Fruit fly (Drosophila melanogaster) whole organism, embryonic: Measurements from ENCODE around the gene CG7601.

Experiments used
- Atf3 ChIP-seq: fragments of 200-800 bp; sonication (Bioruptor generic); optimal IDR thresholded peaks from 3 replicates; lab custom pipeline; 2016; ENCODE audit warnings: missing biosample characterization, missing genetic modification characterization
- Bgb ChIP-seq: fragments of 200-800 bp; sonication (Bioruptor generic); IDR thresholded peaks from 2 replicates; pipeline ENCODE4 v1.3.6; 2022; ENCODE audit warnings: missing biosample characterization, missing genetic modification characterization; ENCODE audit not compliant: partially characterized antibody
- Blimp-1 ChIP-seq: fragments of 200-800 bp; sonication (Bioruptor generic); optimal IDR thresholded peaks from 3 replicates; lab custom pipeline; 2018; ENCODE audit warnings: missing biosample characterization, missing genetic modification characterization, mild to moderate bottlenecking, moderate library complexity, missing genetic modification reagents
- CG10366 ChIP-seq: fragments of 200-800 bp; sonication (Bioruptor generic); IDR thresholded peaks from 2 replicates; pipeline ENCODE4 v1.3.6; 2022; ENCODE audit warnings: missing biosample characterization, missing genetic modification characterization
- CG10565 ChIP-seq: fragments of 200-800 bp; sonication (Bioruptor generic); optimal IDR thresholded peaks from 3 replicates; lab custom pipeline; 2016; ENCODE audit warnings: missing biosample characterization, mild to moderate bottlenecking, missing genetic modification characterization
- CG11695 ChIP-seq: fragments of 200-800 bp; sonication (Bioruptor generic); IDR thresholded peaks from 3 replicates; pipeline ENCODE4 v1.3.6; 2022; ENCODE audit warnings: missing biosample characterization, missing genetic modification characterization
- CG13287 ChIP-seq: fragments of 200-800 bp; sonication (Bioruptor generic); IDR thresholded peaks from 2 replicates; pipeline ENCODE4 v1.3.6; 2022; ENCODE audit warnings: missing biosample characterization, missing genetic modification characterization; ENCODE audit not compliant: partially characterized antibody
- CG13296 ChIP-seq: fragments of 200-800 bp; sonication (Bioruptor generic); optimal IDR thresholded peaks from 3 replicates; lab custom pipeline; 2018; ENCODE audit warnings: missing biosample characterization, mild to moderate bottlenecking, missing genetic modification characterization
- CG13775 ChIP-seq: fragments of 200-800 bp; sonication (Bioruptor generic); optimal IDR thresholded peaks from 3 replicates; lab custom pipeline; 2017; ENCODE audit warnings: missing biosample characterization, mild to moderate bottlenecking, missing genetic modification characterization
- CG16813 ChIP-seq: fragments of 200-800 bp; sonication (Bioruptor generic); IDR thresholded peaks from 3 replicates; pipeline ENCODE4 v1.3.6; 2022; ENCODE audit warnings: missing biosample characterization, missing genetic modification characterization; ENCODE audit not compliant: partially characterized antibody
- CG16863 ChIP-seq: fragments of 200-800 bp; sonication (Bioruptor generic); optimal IDR thresholded peaks from 3 replicates; lab custom pipeline; 2016; ENCODE audit warnings: missing biosample characterization, missing genetic modification characterization
- CG17359 ChIP-seq: fragments of 200-800 bp; sonication (Bioruptor generic); optimal IDR thresholded peaks from 3 replicates; lab custom pipeline; 2018; ENCODE audit warnings: missing biosample characterization, mild to moderate bottlenecking, missing genetic modification characterization, moderate library complexity
- CG17385 ChIP-seq: fragments of 200-800 bp; sonication (Bioruptor generic); optimal IDR thresholded peaks from 3 replicates; lab custom pipeline; 2018; ENCODE audit warnings: missing biosample characterization, mild to moderate bottlenecking, missing genetic modification characterization
- CG33557 ChIP-seq: fragments of 200-800 bp; sonication (Bioruptor generic); optimal IDR thresholded peaks from 2 replicates; lab custom pipeline; 2019; ENCODE audit warnings: missing biosample characterization, mild to moderate bottlenecking, missing genetic modification characterization, moderate library complexity
- CG5245 ChIP-seq: fragments of 200-800 bp; sonication (Bioruptor generic); optimal IDR thresholded peaks from 3 replicates; lab custom pipeline; 2016; ENCODE audit warnings: missing biosample characterization, missing genetic modification characterization
- CG6654 ChIP-seq: fragments of 200-800 bp; sonication (Bioruptor generic); optimal IDR thresholded peaks from 2 replicates; lab custom pipeline; 2017; ENCODE audit warnings: missing biosample characterization, mild to moderate bottlenecking, missing genetic modification characterization
- CG7372 ChIP-seq: fragments of 200-800 bp; sonication (Bioruptor generic); IDR thresholded peaks from 2 replicates; pipeline ENCODE4 v1.3.6; 2022; ENCODE audit warnings: missing biosample characterization, missing genetic modification characterization
- CG8281 ChIP-seq: fragments of 200-800 bp; sonication (Bioruptor generic); optimal IDR thresholded peaks from 2 replicates; lab custom pipeline; 2018; ENCODE audit warnings: missing biosample characterization, mild to moderate bottlenecking, missing genetic modification characterization, moderate library complexity
- CG8388 ChIP-seq: fragments of 200-800 bp; sonication (Bioruptor generic); optimal IDR thresholded peaks from 2 replicates; lab custom pipeline; 2019; ENCODE audit warnings: missing biosample characterization, mild to moderate bottlenecking, missing genetic modification characterization, moderate library complexity
- CG8924 ChIP-seq: fragments of 200-800 bp; optimal IDR thresholded peaks from 3 replicates; lab custom pipeline; 2019; ENCODE audit warnings: missing biosample characterization, mild to moderate bottlenecking, missing genetic modification characterization, moderate library complexity
- CG9817 ChIP-seq: fragments of 200-800 bp; sonication (Bioruptor generic); optimal IDR thresholded peaks from 2 replicates; lab custom pipeline; 2018; ENCODE audit warnings: missing biosample characterization, mild to moderate bottlenecking, missing genetic modification characterization, moderate library complexity
- CTCF ChIP-seq: fragments of 200-800 bp; sonication (Bioruptor generic); optimal IDR thresholded peaks from 2 replicates; lab custom pipeline; 2017; ENCODE audit warnings: missing biosample characterization, mild to moderate bottlenecking, missing genetic modification characterization, moderate library complexity
- D19B ChIP-seq: fragments of 200-800 bp; sonication (Bioruptor generic); optimal IDR thresholded peaks from 2 replicates; lab custom pipeline; 2017; ENCODE audit warnings: missing biosample characterization, mild to moderate bottlenecking, missing genetic modification characterization
- Dref ChIP-seq: fragments of 200-800 bp; sonication (Bioruptor generic); IDR thresholded peaks from 2 replicates; pipeline ENCODE4 v1.3.6; 2022; ENCODE audit warnings: missing biosample characterization, missing genetic modification characterization
- Ets65A ChIP-seq: fragments of 200-800 bp; sonication (Bioruptor generic); peaks from one replicate; lab custom pipeline; 2016; ENCODE audit warnings: missing biosample characterization, missing genetic modification characterization
- Gsc ChIP-seq: fragments of 200-800 bp; sonication (Bioruptor generic); IDR thresholded peaks from 2 replicates; pipeline ENCODE4 v1.3.6; 2022; ENCODE audit warnings: missing biosample characterization, missing genetic modification characterization
- H2.0 ChIP-seq: fragments of 200-800 bp; sonication (Bioruptor generic); IDR thresholded peaks from 2 replicates; pipeline ENCODE4 v1.3.6; 2022; ENCODE audit warnings: missing biosample characterization, missing genetic modification characterization
- HLH3B ChIP-seq: fragments of 200-800 bp; sonication (Bioruptor generic); IDR thresholded peaks from 2 replicates; pipeline ENCODE4 v1.3.6; 2022; ENCODE audit warnings: missing biosample characterization, missing genetic modification characterization
- HLH54F ChIP-seq: fragments of 200-800 bp; sonication (Bioruptor generic); optimal IDR thresholded peaks from 3 replicates; lab custom pipeline; 2016; ENCODE audit warnings: missing biosample characterization, missing genetic modification characterization
- Hey ChIP-seq: fragments of 200-800 bp; sonication (Bioruptor generic); optimal IDR thresholded peaks from 3 replicates; lab custom pipeline; 2018; ENCODE audit warnings: missing biosample characterization, mild to moderate bottlenecking, missing genetic modification characterization
- Hr51 ChIP-seq, 2 experiments: fragments of 200-800 bp; sonication (Bioruptor generic); optimal IDR thresholded peaks; 2 replicates in 1 of 2; 3 replicates in 1 of 2; lab custom pipeline; 2016 to 2018; ENCODE audit warnings: missing biosample characterization in 2 of 2, missing genetic modification characterization in 2 of 2, mild to moderate bottlenecking in 1 of 2, moderate library complexity in 1 of 2
- Hr78 ChIP-seq, 2 experiments: fragments of 200-800 bp in 1 of 2; fragments of >200 bp in 1 of 2; sonication (Bioruptor generic) in 1 of 2; optimal IDR thresholded peaks; 2 replicates each; lab custom pipeline; 2017 to 2019; ENCODE audit warnings: missing biosample characterization in 2 of 2, missing genetic modification characterization in 2 of 2, mild to moderate bottlenecking in 1 of 2, moderate library complexity in 1 of 2
- Meics ChIP-seq: fragments of 200-800 bp; sonication (Bioruptor generic); optimal IDR thresholded peaks from 2 replicates; lab custom pipeline; 2017; ENCODE audit warnings: missing biosample characterization, mild to moderate bottlenecking, missing genetic modification characterization
- PHDP ChIP-seq: fragments of 200-800 bp; sonication (Bioruptor generic); optimal IDR thresholded peaks from 3 replicates; lab custom pipeline; 2018; ENCODE audit warnings: missing biosample characterization, mild to moderate bottlenecking, missing genetic modification characterization, moderate library complexity
- Ravus ChIP-seq: fragments of 200-800 bp; sonication (Bioruptor generic); IDR thresholded peaks from 2 replicates; pipeline ENCODE4 v1.3.6; 2022; ENCODE audit warnings: missing biosample characterization, missing genetic modification characterization
- Usf ChIP-seq: fragments of 200-800 bp; sonication (Bioruptor generic); optimal IDR thresholded peaks from 2 replicates; lab custom pipeline; 2017; ENCODE audit warnings: missing genotype, missing biosample characterization, missing genetic modification characterization
- ara ChIP-seq: fragments of 200-800 bp; sonication (Bioruptor generic); IDR thresholded peaks from 2 replicates; pipeline ENCODE4 v1.3.6; 2022; ENCODE audit warnings: missing biosample characterization, missing genetic modification characterization
- ato ChIP-seq: fragments of 200-800 bp; sonication (Bioruptor generic); IDR thresholded peaks from 2 replicates; pipeline ENCODE4 v1.3.6; 2022; ENCODE audit warnings: missing biosample characterization, missing genetic modification characterization; ENCODE audit not compliant: partially characterized antibody
- bigmax ChIP-seq: fragments of 200-800 bp; sonication (Bioruptor generic); optimal IDR thresholded peaks from 2 replicates; lab custom pipeline; 2018; ENCODE audit warnings: missing biosample characterization, mild to moderate bottlenecking, missing genetic modification characterization
- bowl ChIP-seq: fragments of 200-800 bp; sonication (Bioruptor generic); IDR thresholded peaks from 2 replicates; pipeline ENCODE4 v1.3.6; 2022; ENCODE audit warnings: missing biosample characterization, missing genetic modification characterization
- crp ChIP-seq, 2 experiments: fragments of 200-800 bp; sonication (Bioruptor generic); optimal IDR thresholded peaks; 2 replicates in 1 of 2; 3 replicates in 1 of 2; lab custom pipeline; 2017; ENCODE audit warnings: missing biosample characterization in 2 of 2, missing genetic modification characterization in 2 of 2, mild to moderate bottlenecking in 1 of 2, moderate library complexity in 1 of 2
- da ChIP-seq: fragments of 200-800 bp; sonication (Bioruptor generic); optimal IDR thresholded peaks from 2 replicates; lab custom pipeline; 2016; ENCODE audit warnings: missing biosample characterization, missing genetic modification characterization
- dmrt11E ChIP-seq: fragments of 200-800 bp; sonication (Bioruptor generic); optimal IDR thresholded peaks from 3 replicates; lab custom pipeline; 2018; ENCODE audit warnings: missing biosample characterization, mild to moderate bottlenecking, missing genetic modification characterization, moderate library complexity
- grau ChIP-seq: fragments of 200-800 bp; optimal IDR thresholded peaks from 3 replicates; lab custom pipeline; 2019; ENCODE audit warnings: missing biosample characterization, mild to moderate bottlenecking, missing genetic modification characterization, moderate library complexity
- h ChIP-seq: fragments of >200 bp; optimal IDR thresholded peaks from 2 replicates; lab custom pipeline; 2017
- ham ChIP-seq: fragments of 200-800 bp; sonication (Bioruptor generic); IDR thresholded peaks from 2 replicates; pipeline ENCODE4 v1.3.6; 2022; ENCODE audit warnings: missing biosample characterization, missing genetic modification characterization
- oc ChIP-seq: fragments of 200-800 bp; sonication (Bioruptor generic); optimal IDR thresholded peaks from 2 replicates; lab custom pipeline; 2018; ENCODE audit warnings: missing biosample characterization, mild to moderate bottlenecking, missing genetic modification characterization, moderate library complexity
- onecut ChIP-seq: fragments of 200-800 bp; sonication (Bioruptor generic); IDR thresholded peaks from 2 replicates; pipeline ENCODE4 v1.3.6; 2022; ENCODE audit warnings: missing biosample characterization, missing genetic modification characterization
- run ChIP-seq: fragments of 200-800 bp; sonication (Bioruptor generic); optimal IDR thresholded peaks from 3 replicates; lab custom pipeline; 2018; ENCODE audit warnings: missing biosample characterization, mild to moderate bottlenecking, missing genetic modification characterization
- sd ChIP-seq: fragments of 200-800 bp; sonication (Bioruptor generic); optimal IDR thresholded peaks from 3 replicates; lab custom pipeline; 2018; ENCODE audit warnings: missing biosample characterization, mild to moderate bottlenecking, missing genetic modification characterization, moderate library complexity
- sqz ChIP-seq: fragments of 200-800 bp; sonication (Bioruptor generic); optimal IDR thresholded peaks from 3 replicates; lab custom pipeline; 2018; ENCODE audit warnings: missing biosample characterization, mild to moderate bottlenecking, missing genetic modification characterization

Gene CG7601

dm6 chr3R:29755248-29755647 lies 18.7 kb upstream of the CG7601 start (continued):
- TF ChIP-seq grau (peak; percentile 3), bigmax (GFP tag; lab: Kevin White, UChicago) (no peak), onecut (GFP tag; lab: Robert Waterston, UW) (no peak), sd (tag; lab: Kevin White, UChicago) (no peak), CG8281 (tag; lab: Kevin White, UChicago) (no peak), CG13775 (no peak), run (tag; lab: Kevin White, UChicago) (no peak), ham (no peak), CG10366 (GFP tag; lab: Robert Waterston, UW) (peak; percentile 43; the same call in 1 of the 2 replicates), Hr78 (GFP tag; optimal IDR thresholded peaks at IDR 0.05; lab: Kevin White, UChicago) (no peak), CG8924 (tag; lab: Kevin White, UChicago) (no peak), Bgb (GFP tag; lab: Robert Waterston, UW) (no peak), Ets65A (GFP tag; lab: Kevin White, UChicago) (peak; percentile 32), Dref (GFP tag; lab: Robert Waterston, UW) (no peak), CG16813 (GFP tag; lab: Robert Waterston, UW) (no peak), Meics (GFP tag; lab: Kevin White, UChicago) (no peak), CG6654 (GFP tag; lab: Kevin White, UChicago) (no peak), PHDP (no peak), CG10565 (no peak), ato (GFP tag; lab: Robert Waterston, UW) (no peak), CG9817 (tag; lab: Kevin White, UChicago) (peak; percentile 32), CG11695 (GFP tag; lab: Robert Waterston, UW) (no peak), H2.0 (GFP tag; lab: Robert Waterston, UW) (no peak), CG8388 (GFP tag; lab: Kevin White, UChicago) (no peak), Usf (no peak), crp (GFP tag; optimal IDR thresholded peaks at IDR 0.05; lab: Kevin White, UChicago) (no peak), Blimp-1 (GFP tag; lab: Kevin White, UChicago) (no peak), CG5245 (GFP tag; lab: Kevin White, UChicago) (no peak), HLH3B (GFP tag; lab: Robert Waterston, UW) (peak; percentile 45; the same call in 1 of the 2 replicates), HLH54F (GFP tag; lab: Kevin White, UChicago) (no peak), D19B (GFP tag; lab: Kevin White, UChicago) (no peak), Gsc (GFP tag; lab: Robert Waterston, UW) (no peak), da (GFP tag; lab: Kevin White, UChicago) (no peak), sqz (GFP tag; lab: Kevin White, UChicago) (no peak), CG13287 (no peak), ara (peak; percentile 34; the same call in 1 of the 2 replicates), Atf3 (GFP tag; lab: Kevin White, UChicago) (no peak), CG13296 (no peak), CTCF (GFP tag; lab: Kevin White, UChicago) (no peak), Hey (tag; lab: Kevin White, UChicago) (no peak), Hr51 (GFP tag; optimal IDR thresholded peaks at IDR 0.05; lab: Kevin White, UChicago) (no peak), oc (tag; lab: Kevin White, UChicago) (no peak), CG16863 (GFP tag; lab: Kevin White, UChicago) (no peak), CG17385 (GFP tag; lab: Kevin White, UChicago) (no peak), dmrt11E (tag; lab: Kevin White, UChicago) (no peak), CG33557 (no peak), CG7372 (0 out of 2 replicates have a peak, but pooled peaks have one; percentile 42), Ravus (GFP tag; lab: Robert Waterston, UW) (no peak), h (lab: Kevin White, UChicago) (no peak), CG17359 (peak; percentile 37), bowl (no peak)
